Fruit fly (Drosophila melanogaster) whole organism, embryonic: ENCODE data around the gene CG2104.

Source experiments
- ATbp ChIP-seq: fragments of 200-800 bp; sonication (Bioruptor generic); optimal IDR thresholded peaks from 2 replicates; lab custom pipeline; 2017; ENCODE audit warnings: missing biosample characterization, mild to moderate bottlenecking, missing genetic modification characterization, missing genetic modification reagents
- CG12104 ChIP-seq: fragments of 200-800 bp; sonication (Bioruptor generic); optimal IDR thresholded peaks from 3 replicates; lab custom pipeline; 2016; ENCODE audit warnings: missing biosample characterization, missing genetic modification characterization
- CG12299 ChIP-seq: fragments of 200-800 bp; sonication (Bioruptor generic); optimal IDR thresholded peaks from 2 replicates; lab custom pipeline; 2018; ENCODE audit warnings: missing biosample characterization, mild to moderate bottlenecking, missing genetic modification characterization
- CG12391 ChIP-seq: fragments of 200-800 bp; sonication (Bioruptor generic); optimal IDR thresholded peaks from 3 replicates; lab custom pipeline; 2018; ENCODE audit warnings: missing biosample characterization, mild to moderate bottlenecking, missing genetic modification characterization, moderate library complexity
- CG15269 ChIP-seq: fragments of 200-800 bp; sonication (Bioruptor generic); optimal IDR thresholded peaks from 2 replicates; lab custom pipeline; 2018; ENCODE audit warnings: missing biosample characterization, mild to moderate bottlenecking, missing genetic modification characterization, moderate library complexity
- CG15601 ChIP-seq: fragments of 200-800 bp; sonication (Bioruptor generic); optimal IDR thresholded peaks from 3 replicates; lab custom pipeline; 2019; ENCODE audit warnings: missing biosample characterization, mild to moderate bottlenecking, missing genetic modification characterization, moderate library complexity
- CG1792 ChIP-seq: fragments of 200-800 bp; sonication (Bioruptor generic); optimal IDR thresholded peaks from 2 replicates; lab custom pipeline; 2016; ENCODE audit warnings: missing biosample characterization, missing genetic modification characterization
- CG18011 ChIP-seq: fragments of 200-800 bp; sonication (Bioruptor generic); optimal IDR thresholded peaks from 2 replicates; lab custom pipeline; 2017; ENCODE audit warnings: missing biosample characterization, missing genetic modification characterization, mild to moderate bottlenecking, moderate library complexity, missing genotype
- CG18764 ChIP-seq: fragments of 200-800 bp; sonication (Bioruptor generic); optimal IDR thresholded peaks from 3 replicates; lab custom pipeline; 2016; ENCODE audit warnings: missing biosample characterization, missing genetic modification characterization
- CG2116 ChIP-seq: fragments of 200-800 bp; sonication (Bioruptor generic); optimal IDR thresholded peaks from 3 replicates; lab custom pipeline; 2018; ENCODE audit warnings: missing biosample characterization, mild to moderate bottlenecking, missing genetic modification characterization
- CG4328 ChIP-seq: fragments of 200-800 bp; sonication (Bioruptor generic); optimal IDR thresholded peaks from 3 replicates; lab custom pipeline; 2017; ENCODE audit warnings: missing biosample characterization, missing genetic modification reagents, missing genetic modification characterization
- CG4707 ChIP-seq: fragments of 200-800 bp; sonication (Bioruptor generic); optimal IDR thresholded peaks from 2 replicates; lab custom pipeline; 2018; ENCODE audit warnings: missing biosample characterization, mild to moderate bottlenecking, missing genetic modification characterization, moderate library complexity
- CG6272 ChIP-seq: fragments of 200-800 bp; sonication (Bioruptor generic); IDR thresholded peaks from 2 replicates; pipeline ENCODE4 v1.3.6; 2022; ENCODE audit warnings: missing biosample characterization, missing genetic modification characterization
- CG7839 ChIP-seq: fragments of 200-800 bp; sonication (Bioruptor generic); optimal IDR thresholded peaks from 3 replicates; lab custom pipeline; 2018; ENCODE audit warnings: missing biosample characterization, mild to moderate bottlenecking, missing genetic modification characterization, moderate library complexity
- CG7963 ChIP-seq: fragments of 200-800 bp; sonication (Bioruptor generic); IDR thresholded peaks from 3 replicates; pipeline ENCODE4 v1.3.6; 2022; ENCODE audit warnings: missing biosample characterization, missing genetic modification characterization; ENCODE audit not compliant: partially characterized antibody
- CG9797 ChIP-seq: fragments of 200-800 bp; sonication (Bioruptor generic); optimal IDR thresholded peaks from 3 replicates; lab custom pipeline; 2018; ENCODE audit warnings: missing biosample characterization, mild to moderate bottlenecking, missing genetic modification characterization
- Chrac-16 ChIP-seq: fragments of 200-800 bp; sonication (Bioruptor generic); optimal IDR thresholded peaks from 3 replicates; lab custom pipeline; 2016; ENCODE audit warnings: missing biosample characterization, missing genetic modification characterization
- Dip3 ChIP-seq: fragments of 200-800 bp; sonication (Bioruptor generic); optimal IDR thresholded peaks from 3 replicates; lab custom pipeline; 2016; ENCODE audit warnings: missing biosample characterization, missing genetic modification characterization
- Doc2 ChIP-seq: fragments of 200-800 bp; sonication (Bioruptor generic); IDR thresholded peaks from 2 replicates; pipeline ENCODE4 v1.3.6; 2022; ENCODE audit warnings: missing biosample characterization, missing genetic modification characterization
- Dref ChIP-seq: fragments of 200-800 bp; sonication (Bioruptor generic); IDR thresholded peaks from 2 replicates; pipeline ENCODE4 v1.3.6; 2022; ENCODE audit warnings: missing biosample characterization, missing genetic modification characterization
- Elba2 ChIP-seq: fragments of 200-800 bp; sonication (Bioruptor generic); optimal IDR thresholded peaks from 3 replicates; lab custom pipeline; 2016; ENCODE audit warnings: missing biosample characterization, missing genetic modification characterization
- Gsc ChIP-seq: fragments of 200-800 bp; sonication (Bioruptor generic); IDR thresholded peaks from 2 replicates; pipeline ENCODE4 v1.3.6; 2022; ENCODE audit warnings: missing biosample characterization, missing genetic modification characterization
- Hmr ChIP-seq: fragments of 200-800 bp; sonication (Bioruptor generic); optimal IDR thresholded peaks from 3 replicates; lab custom pipeline; 2017; ENCODE audit warnings: mild to moderate bottlenecking, missing biosample characterization, missing genetic modification reagents, missing genetic modification characterization
- Lhr ChIP-seq: fragments of 200-800 bp; sonication (Bioruptor generic); optimal IDR thresholded peaks from 3 replicates; lab custom pipeline; 2017; ENCODE audit warnings: mild to moderate bottlenecking, missing biosample characterization, missing genetic modification reagents, missing genetic modification characterization
- NC2β ChIP-seq: fragments of 200-800 bp; sonication (Bioruptor generic); optimal IDR thresholded peaks from 2 replicates; lab custom pipeline; 2016; ENCODE audit warnings: missing biosample characterization, missing genetic modification characterization
- Scr ChIP-seq: fragments of 200-800 bp; sonication (Bioruptor generic); IDR thresholded peaks from 2 replicates; pipeline ENCODE4 v1.3.6; 2022; ENCODE audit warnings: missing biosample characterization, missing genetic modification characterization; ENCODE audit not compliant: partially characterized antibody
- Six4 ChIP-seq: fragments of 200-800 bp; sonication (Bioruptor generic); optimal IDR thresholded peaks from 2 replicates; lab custom pipeline; 2016; ENCODE audit warnings: missing biosample characterization, missing genetic modification characterization
- Sox100B ChIP-seq: fragments of 200-800 bp; sonication (Bioruptor generic); optimal IDR thresholded peaks from 3 replicates; lab custom pipeline; 2018; ENCODE audit warnings: missing biosample characterization, mild to moderate bottlenecking, missing genetic modification characterization
- Sry-β ChIP-seq: fragments of 200-800 bp; sonication (Bioruptor generic); optimal IDR thresholded peaks from 2 replicates; lab custom pipeline; 2018; ENCODE audit warnings: missing biosample characterization, mild to moderate bottlenecking, missing genetic modification characterization, moderate library complexity
- ab ChIP-seq: fragments of 200-800 bp; sonication (Bioruptor generic); optimal IDR thresholded peaks from 2 replicates; lab custom pipeline; 2016; ENCODE audit warnings: missing biosample characterization, missing genetic modification characterization
- abd-A ChIP-seq: fragments of 200-800 bp; sonication (Bioruptor generic); optimal IDR thresholded peaks from 3 replicates; lab custom pipeline; 2019; ENCODE audit warnings: missing biosample characterization, mild to moderate bottlenecking, missing genetic modification characterization, moderate library complexity
- ase ChIP-seq: fragments of 200-800 bp; sonication (Bioruptor generic); IDR thresholded peaks from 3 replicates; pipeline ENCODE4 v1.3.6; 2022; ENCODE audit warnings: missing biosample characterization, missing genetic modification characterization
- ato ChIP-seq: fragments of 200-800 bp; sonication (Bioruptor generic); IDR thresholded peaks from 2 replicates; pipeline ENCODE4 v1.3.6; 2022; ENCODE audit warnings: missing biosample characterization, missing genetic modification characterization; ENCODE audit not compliant: partially characterized antibody
- dm ChIP-seq: fragments of 200-800 bp; sonication (Bioruptor generic); optimal IDR thresholded peaks from 3 replicates; lab custom pipeline; 2016; ENCODE audit warnings: missing biosample characterization, missing genetic modification characterization
- fd102C ChIP-seq: fragments of 200-800 bp; sonication (Bioruptor generic); optimal IDR thresholded peaks from 2 replicates; lab custom pipeline; 2018; ENCODE audit warnings: missing biosample characterization, mild to moderate bottlenecking, missing genetic modification characterization, moderate library complexity
- fd3F ChIP-seq: fragments of 200-800 bp; sonication (Bioruptor generic); optimal IDR thresholded peaks from 2 replicates; lab custom pipeline; 2018; ENCODE audit warnings: missing biosample characterization, mild to moderate bottlenecking, missing genetic modification characterization, moderate library complexity
- fd96Cb ChIP-seq: fragments of 200-800 bp; sonication (Bioruptor generic); optimal IDR thresholded peaks from 2 replicates; lab custom pipeline; 2018; ENCODE audit warnings: missing biosample characterization, mild to moderate bottlenecking, missing genetic modification characterization, moderate library complexity
- gfzf ChIP-seq: fragments of 200-800 bp; sonication (Bioruptor generic); optimal IDR thresholded peaks from 2 replicates; lab custom pipeline; 2016; ENCODE audit warnings: missing biosample characterization, mild to moderate bottlenecking, missing genetic modification characterization, moderate library complexity
- hbn ChIP-seq: fragments of 200-800 bp; sonication (Bioruptor generic); IDR thresholded peaks from 2 replicates; pipeline ENCODE4 v1.3.6; 2022; ENCODE audit warnings: missing biosample characterization, missing genetic modification characterization; ENCODE audit not compliant: partially characterized antibody
- lilli ChIP-seq: fragments of 200-800 bp; sonication (Bioruptor generic); optimal IDR thresholded peaks from 3 replicates; lab custom pipeline; 2016; ENCODE audit warnings: missing biosample characterization, missing genetic modification characterization
- maf-S ChIP-seq: fragments of 200-800 bp; sonication (Bioruptor generic); optimal IDR thresholded peaks from 2 replicates; lab custom pipeline; 2016; ENCODE audit warnings: missing biosample characterization, missing genetic modification characterization
- mirr ChIP-seq: fragments of 200-800 bp; sonication (Bioruptor generic); optimal IDR thresholded peaks from 3 replicates; lab custom pipeline; 2018; ENCODE audit warnings: missing biosample characterization, mild to moderate bottlenecking, missing genetic modification characterization
- onecut ChIP-seq: fragments of 200-800 bp; sonication (Bioruptor generic); IDR thresholded peaks from 2 replicates; pipeline ENCODE4 v1.3.6; 2022; ENCODE audit warnings: missing biosample characterization, missing genetic modification characterization
- ranshi ChIP-seq: fragments of 200-800 bp; sonication (Bioruptor generic); IDR thresholded peaks from 2 replicates; pipeline ENCODE4 v1.3.6; 2022; ENCODE audit warnings: missing biosample characterization, missing genetic modification characterization
- row ChIP-seq: fragments of 200-800 bp; sonication (Bioruptor generic); IDR thresholded peaks from 3 replicates; pipeline ENCODE4 v1.3.6; 2022; ENCODE audit warnings: missing biosample characterization, missing genetic modification characterization
- sens-2 ChIP-seq: fragments of 200-800 bp; sonication (Bioruptor generic); IDR thresholded peaks from 2 replicates; pipeline ENCODE4 v1.3.6; 2022; ENCODE audit warnings: missing biosample characterization, missing genetic modification characterization
- sisA ChIP-seq: fragments of 200-800 bp; sonication (Bioruptor generic); IDR thresholded peaks from 2 replicates; pipeline ENCODE4 v1.3.6; 2022; ENCODE audit warnings: missing biosample characterization, missing genetic modification characterization
- slbo ChIP-seq: fragments of 200-800 bp; sonication (Bioruptor generic); IDR thresholded peaks from 2 replicates; pipeline ENCODE4 v1.3.6; 2022; ENCODE audit warnings: missing biosample characterization, missing genetic modification characterization
- vvl ChIP-seq: fragments of 200-800 bp; sonication (Bioruptor generic); IDR thresholded peaks from 2 replicates; pipeline ENCODE4 v1.3.6; 2022; ENCODE audit warnings: missing biosample characterization, missing genetic modification characterization
- wek ChIP-seq: fragments of 200-800 bp; sonication (Bioruptor generic); optimal IDR thresholded peaks from 3 replicates; lab custom pipeline; 2018; ENCODE audit warnings: missing biosample characterization, mild to moderate bottlenecking, missing genetic modification characterization, moderate library complexity

Gene CG2104

dm6 chr3R:5672658-5673217, 20.3 kb downstream of the CG2104 start (continued):
- peak; percentile 56 for TF ChIP-seq CG1792 (GFP tag; lab: Kevin White, UChicago)
- TF ChIP-seq fd3F (GFP tag; lab: Kevin White, UChicago): no peak
- TF ChIP-seq CG6272 (GFP tag; lab: Robert Waterston, UW): no peak
- peak; percentile 30 for TF ChIP-seq CG9797
- TF ChIP-seq fd96Cb (tag; lab: Kevin White, UChicago): no peak
- peak; percentile 38 for TF ChIP-seq CG12391 (tag; lab: Kevin White, UChicago)
- peak; percentile 51 for TF ChIP-seq sens-2
- TF ChIP-seq CG15601: peak; percentile 94
- no peak for TF ChIP-seq Gsc (GFP tag; lab: Robert Waterston, UW)
- peak; percentile 97 for TF ChIP-seq mirr (GFP tag; lab: Kevin White, UChicago)
- peak; percentile 76 for TF ChIP-seq NC2β (GFP tag; lab: Kevin White, UChicago)
- TF ChIP-seq CG18011 (GFP tag; lab: Kevin White, UChicago): peak; percentile 63
- TF ChIP-seq CG15269: no peak
- peak; percentile 93 for TF ChIP-seq CG4707
- peak; percentile 74 for TF ChIP-seq CG18764 (GFP tag; lab: Kevin White, UChicago)
- TF ChIP-seq Doc2 (GFP tag; lab: Robert Waterston, UW): no peak
- no peak for TF ChIP-seq hbn (GFP tag; lab: Robert Waterston, UW)
- no peak for TF ChIP-seq ab (GFP tag; lab: Kevin White, UChicago)
- TF ChIP-seq Sry-β (GFP tag; lab: Kevin White, UChicago): no peak
- no peak for TF ChIP-seq Dref
- TF ChIP-seq Chrac-16 (GFP tag; lab: Kevin White, UChicago): no peak
- TF ChIP-seq CG12104 (GFP tag; lab: Kevin White, UChicago): peak; percentile 76
- TF ChIP-seq fd102C (GFP tag; lab: Kevin White, UChicago): peak; percentile 67
- TF ChIP-seq ATbp (GFP tag; lab: Kevin White, UChicago): peak; percentile 97
- TF ChIP-seq ato: no peak
- 0 out of 2 replicates have a peak, but pooled peaks have one; percentile 18 for TF ChIP-seq slbo (GFP tag; lab: Robert Waterston, UW)
- no peak for TF ChIP-seq Sox100B
- TF ChIP-seq CG7963 (GFP tag; lab: Robert Waterston, UW): no peak
- no peak for TF ChIP-seq gfzf (GFP tag; lab: Kevin White, UChicago)
- TF ChIP-seq CG7839: no peak
- TF ChIP-seq Dip3 (GFP tag; lab: Kevin White, UChicago): no peak
- peak; percentile 86 for TF ChIP-seq Hmr (GFP tag; lab: Kevin White, UChicago)
- TF ChIP-seq lilli (GFP tag; lab: Kevin White, UChicago): peak; percentile 42
- TF ChIP-seq CG12299 (tag; lab: Kevin White, UChicago): peak; percentile 91
- TF ChIP-seq Lhr (GFP tag; lab: Kevin White, UChicago): peak; percentile 78
- TF ChIP-seq dm (GFP tag; lab: Kevin White, UChicago): peak; percentile 81
- no peak for TF ChIP-seq sisA
- TF ChIP-seq CG4328 (GFP tag; lab: Kevin White, UChicago): peak; percentile 90
- TF ChIP-seq vvl: peak; percentile 72; the same call in 1 of the 2 replicates
- peak; percentile 57 for TF ChIP-seq Six4
- peak; percentile 96 for TF ChIP-seq wek (GFP tag; lab: Kevin White, UChicago)
- TF ChIP-seq ranshi: no peak
- TF ChIP-seq abd-A (tag; lab: Kevin White, UChicago): no peak
- peak; percentile 56 for TF ChIP-seq maf-S (GFP tag; lab: Kevin White, UChicago)
- no peak for TF ChIP-seq Elba2 (GFP tag; lab: Kevin White, UChicago)
- no peak; the same call in 2 of the 3 replicates for TF ChIP-seq ase
- TF ChIP-seq row (GFP tag; lab: Robert Waterston, UW): no peak
- peak; percentile 67 for TF ChIP-seq CG2116 (GFP tag; lab: Kevin White, UChicago)
- peak; percentile 81 for TF ChIP-seq onecut (GFP tag; lab: Robert Waterston, UW)
- peak; percentile 33 for TF ChIP-seq Scr
